Worm (Caenorhabditis elegans) whole organism, mixed stage, embryonic: ENCODE measurements around the gene pelo-1.

ENCODE experiments used
- bed-3 ChIP-seq: fragments of 200-800 bp; sonication (Bioruptor generic); optimal IDR thresholded peaks from 3 replicates; lab custom pipeline; 2018; ENCODE audit warnings: mild to moderate bottlenecking, missing genetic modification characterization, moderate library complexity, missing compliant biosample characterization
- blmp-1 ChIP-seq: fragments of 150-350 bp; optimal IDR thresholded peaks from 2 replicates; lab custom pipeline; 2014; ENCODE audit warnings: missing biosample characterization, missing genetic modification characterization
- ceh-43 ChIP-seq: fragments of 200-800 bp; sonication (Bioruptor generic); optimal IDR thresholded peaks from 2 replicates; lab custom pipeline; 2018; ENCODE audit warnings: mild to moderate bottlenecking, missing genetic modification characterization, moderate library complexity, missing compliant biosample characterization
- ceh-83 ChIP-seq: fragments of 200-800 bp; sonication (Bioruptor generic); optimal IDR thresholded peaks from 2 replicates; lab custom pipeline; 2018; ENCODE audit warnings: mild to moderate bottlenecking, missing genetic modification characterization, missing compliant biosample characterization
- ces-1 ChIP-seq: fragments of 150-350 bp; optimal IDR thresholded peaks from 2 replicates; lab custom pipeline; 2014; ENCODE audit warnings: missing biosample characterization, missing genetic modification reagents, missing genetic modification characterization
- cnd-1 ChIP-seq: fragments of 200-800 bp; sonication (Bioruptor generic); optimal IDR thresholded peaks from 2 replicates; lab custom pipeline; 2018; ENCODE audit warnings: mild to moderate bottlenecking, missing genetic modification characterization, missing compliant biosample characterization
- drap-1 ChIP-seq: fragments of 200-800 bp; sonication (Bioruptor generic); optimal IDR thresholded peaks from 3 replicates; lab custom pipeline; 2018; ENCODE audit warnings: mild to moderate bottlenecking, missing genetic modification characterization, missing compliant biosample characterization
- elt-1 ChIP-seq: sonication (generic microtip); optimal IDR thresholded peaks from 2 replicates; lab custom pipeline; 2017; ENCODE audit warnings: missing genetic modification characterization, mild to moderate bottlenecking, missing compliant biosample characterization, antibody characterized with exemption, moderate library complexity, borderline replicate concordance; ENCODE audit not compliant: insufficient read depth
- elt-3 ChIP-seq: fragments of 150-350 bp; optimal IDR thresholded peaks from 2 replicates; lab custom pipeline; 2014; ENCODE audit warnings: missing biosample characterization, missing genetic modification characterization
- flh-1 ChIP-seq: fragments of 200-800 bp; sonication (Bioruptor generic); optimal IDR thresholded peaks from 2 replicates; lab custom pipeline; 2018; ENCODE audit warnings: mild to moderate bottlenecking, missing genetic modification characterization, moderate library complexity, missing compliant biosample characterization
- ham-2 ChIP-seq: fragments of 200-800 bp; sonication (Bioruptor generic); optimal IDR thresholded peaks from 2 replicates; lab custom pipeline; 2018; ENCODE audit warnings: mild to moderate bottlenecking, missing genetic modification characterization, missing compliant biosample characterization
- hlh-1 ChIP-seq: fragments of 150-350 bp; optimal IDR thresholded peaks from 2 replicates; lab custom pipeline; 2014; ENCODE audit warnings: missing biosample characterization, missing genetic modification reagents, missing genetic modification characterization
- lin-13 ChIP-seq: fragments of 150-350 bp; optimal IDR thresholded peaks from 2 replicates; lab custom pipeline; 2014; ENCODE audit warnings: missing biosample characterization, missing genetic modification characterization
- lin-32 ChIP-seq: fragments of 200-800 bp; sonication (Bioruptor generic); optimal IDR thresholded peaks from 2 replicates; lab custom pipeline; 2018; ENCODE audit warnings: mild to moderate bottlenecking, missing genetic modification characterization, missing compliant biosample characterization
- lsy-2 ChIP-seq: fragments of 150-350 bp; optimal IDR thresholded peaks from 2 replicates; lab custom pipeline; 2014; ENCODE audit warnings: missing biosample characterization, missing genetic modification characterization
- mab-5 ChIP-seq: fragments of 150-350 bp; optimal IDR thresholded peaks from 2 replicates; lab custom pipeline; 2014; ENCODE audit warnings: missing biosample characterization, missing genetic modification characterization
- mep-1 ChIP-seq: fragments of 150-350 bp; optimal IDR thresholded peaks from 2 replicates; lab custom pipeline; 2017; ENCODE audit warnings: missing biosample characterization, missing genetic modification reagents, missing genetic modification characterization, inconsistent platforms
- mls-2 ChIP-seq: sonication (generic microtip); optimal IDR thresholded peaks from 2 replicates; lab custom pipeline; 2016; ENCODE audit warnings: mild to moderate bottlenecking, missing genetic modification characterization, moderate library complexity, missing compliant biosample characterization
- nhr-2 ChIP-seq: fragments of 150-350 bp; optimal IDR thresholded peaks from 2 replicates; lab custom pipeline; 2014; ENCODE audit warnings: missing biosample characterization, missing genetic modification characterization
- nhr-237 ChIP-seq: fragments of 150-350 bp; optimal IDR thresholded peaks from 2 replicates; lab custom pipeline; 2014; ENCODE audit warnings: missing biosample characterization, missing genetic modification characterization
- nhr-28 ChIP-seq: fragments of 150-350 bp; optimal IDR thresholded peaks from 2 replicates; lab custom pipeline; 2014; ENCODE audit warnings: missing biosample characterization, missing genetic modification characterization
- nhr-76 ChIP-seq: sonication (generic microtip); optimal IDR thresholded peaks from 2 replicates; lab custom pipeline; 2017; ENCODE audit warnings: missing biosample characterization, missing genetic modification characterization
- snpc-4 ChIP-seq: fragments of 150-350 bp; optimal IDR thresholded peaks from 2 replicates; lab custom pipeline; 2014; ENCODE audit warnings: missing biosample characterization, missing genetic modification characterization
- sptf-1 ChIP-seq: sonication (generic microtip); optimal IDR thresholded peaks from 2 replicates; lab custom pipeline; 2017; ENCODE audit warnings: mild to moderate bottlenecking, missing genetic modification characterization, moderate library complexity, missing compliant biosample characterization
- tbx-8 ChIP-seq: fragments of 200-800 bp; sonication (Bioruptor generic); optimal IDR thresholded peaks from 2 replicates; lab custom pipeline; 2018; ENCODE audit warnings: mild to moderate bottlenecking, missing genetic modification characterization, moderate library complexity, missing compliant biosample characterization
- unc-120 ChIP-seq: sonication (generic microtip); optimal IDR thresholded peaks from 2 replicates; lab custom pipeline; 2017; ENCODE audit warnings: missing genetic modification characterization, missing compliant biosample characterization; ENCODE audit not compliant: poor library complexity, severe bottlenecking
- unc-39 ChIP-seq: fragments of 150-350 bp; optimal IDR thresholded peaks from 2 replicates; lab custom pipeline; 2014; ENCODE audit warnings: missing biosample characterization, missing genetic modification characterization
- unc-62 ChIP-seq: fragments of 150-350 bp; optimal IDR thresholded peaks from 2 replicates; lab custom pipeline; 2014; ENCODE audit warnings: missing biosample characterization, missing genetic modification reagents, missing genetic modification characterization
- zip-8 ChIP-seq: fragments of 150-350 bp; optimal IDR thresholded peaks from 2 replicates; lab custom pipeline; 2014; ENCODE audit warnings: missing biosample characterization, missing genetic modification characterization
- ztf-11 ChIP-seq: fragments of 150-350 bp; optimal IDR thresholded peaks from 2 replicates; lab custom pipeline; 2014; ENCODE audit warnings: missing biosample characterization, missing genetic modification characterization

pelo-1 gene

ce11 chrIII:4190241-4190640 is 13.8 kb downstream of the pelo-1 start, which contains the start of gene spp-28:
TSS of gene spp-28 (minus strand) at chrIII:4190341.
- TF ChIP-seq ceh-83 (GFP tag; lab: Kevin White, UChicago) (no peak), unc-39 (no peak), mep-1 (no peak), nhr-2 (tag; lab: Kevin White, UChicago) (no peak), tbx-8 (GFP tag; lab: Kevin White, UChicago) (no peak), nhr-28 (tag; lab: Kevin White, UChicago) (no peak)

ce11 chrIII:4189602-4190001 is 14.4 kb downstream of the pelo-1 start:
- TF ChIP-seq nhr-237 (tag; lab: Kevin White, UChicago) (no peak), ztf-11 (no peak), ham-2 (GFP tag; lab: Kevin White, UChicago) (peak; percentile 15), elt-1 (tag; lab: Kevin White, UChicago) (peak; percentile 74), mep-1 (no peak), blmp-1 (peak; percentile 92), ceh-83 (GFP tag; lab: Kevin White, UChicago) (no peak), lin-13 (tag; lab: Kevin White, UChicago) (no peak), elt-3 (peak; percentile 88), unc-62 (peak; percentile 0), lsy-2 (tag; lab: Kevin White, UChicago) (no peak)

ce11 chrIII:4187845-4188244 is 16.2 kb downstream of the pelo-1 start, which contains the start of gene R74.2:
TSS of gene R74.2 (plus strand) at chrIII:4188160.
- TF ChIP-seq unc-62 (peak; percentile 20), elt-3 (peak; percentile 77), zip-8 (tag; lab: Kevin White, UChicago) (peak; percentile 84), cnd-1 (no peak), mls-2 (tag; lab: Kevin White, UChicago) (no peak), blmp-1 (peak; percentile 81)

ce11 chrIII:4186751-4187309 is 17.2 kb downstream of the pelo-1 start, which contains the start of gene lars-1:
TSS of gene lars-1 (minus strand) at chrIII:4186801.
- TF ChIP-seq mep-1 (no peak), nhr-28 (tag; lab: Kevin White, UChicago) (no peak), blmp-1 (no peak), nhr-76 (tag; lab: Kevin White, UChicago) (no peak), mab-5 (tag; lab: Kevin White, UChicago) (no peak)
- TF ChIP-seq, all 35 proteins: peak for 0

ce11 chrIII:4181338-4181737 is 22.7 kb downstream of the pelo-1 start, which contains the start of gene C16C10.1:
TSS of gene C16C10.1 (minus strand) at chrIII:4181438.
- TF ChIP-seq mls-2 (tag; lab: Kevin White, UChicago), result no peak
- no peak for TF ChIP-seq nhr-2 (tag; lab: Kevin White, UChicago)
- TF ChIP-seq unc-62, result no peak
- TF ChIP-seq nhr-237 (tag; lab: Kevin White, UChicago), result no peak
- no peak for TF ChIP-seq ztf-11
- no peak for TF ChIP-seq ces-1 (GFP tag; lab: Kevin White, UChicago)
- no peak for TF ChIP-seq unc-120 (tag; lab: Kevin White, UChicago)
- TF ChIP-seq flh-1 (GFP tag; lab: Kevin White, UChicago), result no peak

ce11 chrIII:4178564-4178963 is 25.5 kb downstream of the pelo-1 start, which contains the start of gene C16C10.2:
TSS of gene C16C10.2 (minus strand) at chrIII:4178664.
- no peak for TF ChIP-seq nhr-2 (tag; lab: Kevin White, UChicago)
- TF ChIP-seq drap-1 (GFP tag; lab: Kevin White, UChicago), result no peak
- TF ChIP-seq elt-3, result no peak
- no peak for TF ChIP-seq snpc-4 (tag; lab: Kevin White, UChicago)
- no peak for TF ChIP-seq bed-3 (GFP tag; lab: Kevin White, UChicago)
- TF ChIP-seq nhr-76 (tag; lab: Kevin White, UChicago), result no peak
- TF ChIP-seq tbx-8 (GFP tag; lab: Kevin White, UChicago), result no peak
- TF ChIP-seq, all 35 proteins: peak for 0

- no peak for TF ChIP-seq ceh-43 (GFP tag; lab: Kevin White, UChicago)
- TF ChIP-seq ces-1 (GFP tag; lab: Kevin White, UChicago), result no peak
- no peak for TF ChIP-seq hlh-1 (tag; lab: Kevin White, UChicago)
- no peak for TF ChIP-seq lin-13 (tag; lab: Kevin White, UChicago)
- no peak for TF ChIP-seq blmp-1
- no peak for TF ChIP-seq elt-1 (tag; lab: Kevin White, UChicago)
- TF ChIP-seq nhr-76 (tag; lab: Kevin White, UChicago), result no peak
- TF ChIP-seq nhr-237 (tag; lab: Kevin White, UChicago), result no peak
- TF ChIP-seq unc-62, result no peak
- TF ChIP-seq tbx-8 (GFP tag; lab: Kevin White, UChicago), result no peak
- TF ChIP-seq ztf-11, result no peak
- no peak for TF ChIP-seq bed-3 (GFP tag; lab: Kevin White, UChicago)
- no peak for TF ChIP-seq mep-1
- TF ChIP-seq lin-32 (GFP tag; lab: Kevin White, UChicago), result no peak
- TF ChIP-seq drap-1 (GFP tag; lab: Kevin White, UChicago), result no peak
- TF ChIP-seq snpc-4 (tag; lab: Kevin White, UChicago), result no peak
- no peak for TF ChIP-seq sptf-1 (tag; lab: Kevin White, UChicago)
These were observed 27.9 kb downstream of the pelo-1 start, which contains the start of the genes hrde-1 and C16C10.13 for ce11 chrIII:4176109-4176596. TSS of gene hrde-1 (minus strand) at chrIII:4176159. TSS of gene C16C10.13 (plus strand) at chrIII:4176440.
